Worm (Caenorhabditis elegans): ENCODE results near the gene F57C2.5.

DNA sequence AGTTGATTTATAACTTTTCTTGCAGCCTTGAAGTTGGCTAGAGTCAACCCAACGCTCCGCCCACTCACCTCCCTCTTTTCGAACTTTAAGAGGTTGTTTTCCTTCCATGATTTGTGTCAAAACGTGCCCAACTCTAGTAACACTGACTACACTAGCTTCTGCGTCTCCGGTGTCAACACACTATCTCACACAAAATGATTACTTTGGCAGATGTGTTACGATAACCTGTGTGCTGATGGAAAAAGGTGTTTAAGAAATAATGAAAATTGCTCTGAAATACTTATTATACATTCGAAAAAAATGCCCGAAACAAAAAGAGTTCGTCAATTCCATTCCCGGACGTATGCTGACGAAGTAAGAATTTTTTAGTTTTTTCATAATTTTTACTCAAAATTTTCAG lies 25.0 kb downstream of the F57C2.5 start, which contains the start of gene K10H10.6:
- no peak for TF ChIP-seq snpc-1.3 (tag; optimal IDR thresholded peaks at IDR 0.05; ENCODE audit: insufficient read depth)
- TF ChIP-seq rcor-1 (GFP tag; IDR thresholded peaks at IDR 0.05): no peak
- TF ChIP-seq hrde-1 (tag; optimal IDR thresholded peaks at IDR 0.05; ENCODE audit: borderline replicate concordance): no peak
- no peak for TF ChIP-seq pha-4 (tag; optimal IDR thresholded peaks at IDR 0.05)
- TF ChIP-seq somi-1 (GFP tag; optimal IDR thresholded peaks at IDR 0.05): no peak

Data from whole organism, young adult.